Fruit fly (Drosophila melanogaster) whole organism, prepupa: ENCODE data around the gene CG13654.

Source experiments
- Blimp-1 ChIP-seq: fragments of 200-800 bp; sonication (Bioruptor generic); optimal IDR thresholded peaks from 3 replicates; lab custom pipeline; 2017; ENCODE audit warnings: missing biosample characterization, missing genetic modification characterization, mild to moderate bottlenecking, moderate library complexity, missing genetic modification reagents
- CG10631 ChIP-seq: fragments of 200-800 bp; sonication (Bioruptor generic); optimal IDR thresholded peaks from 2 replicates; lab custom pipeline; 2016; ENCODE audit warnings: missing biosample characterization, missing genetic modification characterization
- CG10669 ChIP-seq: fragments of 200-800 bp; sonication (Bioruptor generic); optimal IDR thresholded peaks from 3 replicates; lab custom pipeline; 2018; ENCODE audit warnings: missing biosample characterization, mild to moderate bottlenecking, missing genetic modification characterization, moderate library complexity
- CG11294 ChIP-seq: fragments of 200-800 bp; sonication (Bioruptor generic); IDR thresholded peaks from 2 replicates; pipeline ENCODE4 v1.3.6; 2022; ENCODE audit warnings: missing biosample characterization, missing genetic modification characterization
- CG11762 ChIP-seq: fragments of 200-800 bp; sonication (Bioruptor generic); optimal IDR thresholded peaks from 3 replicates; lab custom pipeline; 2016; ENCODE audit warnings: missing biosample characterization, missing genetic modification characterization; ENCODE audit not compliant: insufficient read depth
- CG11902 ChIP-seq: fragments of 200-800 bp; sonication (Bioruptor generic); optimal IDR thresholded peaks from 3 replicates; lab custom pipeline; 2016; ENCODE audit warnings: missing biosample characterization, missing genetic modification characterization
- CG1621 ChIP-seq: fragments of 200-800 bp; sonication (Bioruptor generic); optimal IDR thresholded peaks from 3 replicates; lab custom pipeline; 2018; ENCODE audit warnings: missing biosample characterization, mild to moderate bottlenecking, missing genetic modification characterization
- CG16779 ChIP-seq: fragments of 200-800 bp; sonication (Bioruptor generic); optimal IDR thresholded peaks from 3 replicates; lab custom pipeline; 2017; ENCODE audit warnings: missing biosample characterization, mild to moderate bottlenecking, missing genetic modification characterization
- CG3032 ChIP-seq: fragments of 200-800 bp; optimal IDR thresholded peaks from 2 replicates; lab custom pipeline; 2019; ENCODE audit warnings: missing biosample characterization, mild to moderate bottlenecking, missing genetic modification characterization, moderate library complexity
- CG31627 ChIP-seq: fragments of 200-800 bp; sonication (Bioruptor generic); optimal IDR thresholded peaks from 3 replicates; lab custom pipeline; 2016; ENCODE audit warnings: missing biosample characterization, missing genetic modification characterization
- CG34406 ChIP-seq: fragments of 200-800 bp; sonication (Bioruptor generic); optimal IDR thresholded peaks from 3 replicates; lab custom pipeline; 2016; ENCODE audit warnings: missing biosample characterization, missing genetic modification characterization
- CG3919 ChIP-seq: fragments of 200-800 bp; sonication (Bioruptor generic); optimal IDR thresholded peaks from 3 replicates; lab custom pipeline; 2016; ENCODE audit warnings: missing biosample characterization, missing genetic modification characterization
- CG6163 ChIP-seq: fragments of 200-800 bp; sonication (Bioruptor generic); IDR thresholded peaks from 3 replicates; pipeline ENCODE4 v1.3.6; 2022; ENCODE audit warnings: missing biosample characterization, missing genetic modification characterization
- CG6276 ChIP-seq: fragments of 200-800 bp; sonication (Bioruptor generic); optimal IDR thresholded peaks from 2 replicates; lab custom pipeline; 2017; ENCODE audit warnings: missing biosample characterization, mild to moderate bottlenecking, missing genetic modification characterization
- CG6792 ChIP-seq: fragments of 200-800 bp; sonication (Bioruptor generic); optimal IDR thresholded peaks from 3 replicates; lab custom pipeline; 2016; ENCODE audit warnings: missing biosample characterization, missing genetic modification characterization
- CG6808 ChIP-seq: fragments of 200-800 bp; sonication (Bioruptor generic); optimal IDR thresholded peaks from 3 replicates; lab custom pipeline; 2017; ENCODE audit warnings: missing biosample characterization, missing genetic modification characterization, mild to moderate bottlenecking, moderate library complexity, missing genetic modification reagents
- CG6854 ChIP-seq: fragments of 200-800 bp; sonication (Bioruptor generic); optimal IDR thresholded peaks from 2 replicates; lab custom pipeline; 2017; ENCODE audit warnings: missing biosample characterization, mild to moderate bottlenecking, missing genetic modification characterization
- CG8119 ChIP-seq: fragments of 200-800 bp; sonication (Bioruptor generic); IDR thresholded peaks from 3 replicates; pipeline ENCODE4 v1.3.6; 2022; ENCODE audit warnings: missing biosample characterization, missing genetic modification characterization
- CG8319 ChIP-seq: fragments of 200-800 bp; sonication (Bioruptor generic); optimal IDR thresholded peaks from 3 replicates; lab custom pipeline; 2016; ENCODE audit warnings: missing biosample characterization, missing genetic modification characterization
- CG9139 ChIP-seq: fragments of 200-800 bp; sonication (Bioruptor generic); optimal IDR thresholded peaks from 3 replicates; lab custom pipeline; 2017; ENCODE audit warnings: missing biosample characterization, mild to moderate bottlenecking, missing genetic modification characterization
- Eip75B ChIP-seq: fragments of 200-800 bp; sonication (Bioruptor generic); optimal IDR thresholded peaks from 3 replicates; lab custom pipeline; 2016; ENCODE audit warnings: missing biosample characterization, missing genetic modification characterization
- Eip78C ChIP-seq: fragments of 200-800 bp; sonication (Bioruptor generic); peaks from one replicate; lab custom pipeline; 2016; ENCODE audit warnings: missing biosample characterization, missing genetic modification characterization
- Eip93F ChIP-seq: fragments of 200-800 bp; sonication (Bioruptor generic); optimal IDR thresholded peaks from 2 replicates; lab custom pipeline; 2016; ENCODE audit warnings: missing biosample characterization, mild to moderate bottlenecking, missing genetic modification characterization
- Ets21C ChIP-seq: fragments of 200-800 bp; sonication (Bioruptor generic); optimal IDR thresholded peaks from 3 replicates; lab custom pipeline; 2016; ENCODE audit warnings: missing biosample characterization, missing genetic modification characterization
- Ets96B ChIP-seq: fragments of 200-800 bp; optimal IDR thresholded peaks from 2 replicates; lab custom pipeline; 2019; ENCODE audit warnings: missing biosample characterization, mild to moderate bottlenecking, missing genetic modification characterization, moderate library complexity
- Gug ChIP-seq: fragments of 200-800 bp; sonication (Bioruptor generic); IDR thresholded peaks from 2 replicates; pipeline ENCODE4 v1.3.6; 2022; ENCODE audit warnings: missing biosample characterization, missing genetic modification characterization
- Hr38 ChIP-seq: sonication (Bioruptor generic); optimal IDR thresholded peaks from 2 replicates; lab custom pipeline; 2016; ENCODE audit warnings: missing biosample characterization, missing genetic modification characterization
- Hr4 ChIP-seq: fragments of 200-800 bp; sonication (Bioruptor generic); optimal IDR thresholded peaks from 3 replicates; lab custom pipeline; 2016; ENCODE audit warnings: missing biosample characterization, missing genetic modification characterization
- Lpt ChIP-seq: fragments of 200-800 bp; sonication (Bioruptor generic); optimal IDR thresholded peaks from 3 replicates; lab custom pipeline; 2016; ENCODE audit warnings: missing biosample characterization, missing genetic modification characterization
- Met ChIP-seq: fragments of 200-800 bp; sonication (Bioruptor generic); optimal IDR thresholded peaks from 3 replicates; lab custom pipeline; 2016; ENCODE audit warnings: missing biosample characterization, missing genetic modification characterization
- Smox ChIP-seq: fragments of 200-800 bp; sonication (Bioruptor generic); optimal IDR thresholded peaks from 3 replicates; lab custom pipeline; 2016; ENCODE audit warnings: missing biosample characterization, missing genetic modification characterization
- Sox14 ChIP-seq: fragments of 200-800 bp; sonication (Bioruptor generic); optimal IDR thresholded peaks from 3 replicates; lab custom pipeline; 2016; ENCODE audit warnings: missing biosample characterization, missing genetic modification characterization
- Sox15 ChIP-seq: fragments of 200-800 bp; sonication (Bioruptor generic); optimal IDR thresholded peaks from 3 replicates; lab custom pipeline; 2016; ENCODE audit warnings: missing biosample characterization, missing genetic modification characterization
- cyc ChIP-seq: fragments of 200-800 bp; sonication (Bioruptor generic); optimal IDR thresholded peaks from 3 replicates; lab custom pipeline; 2016; ENCODE audit warnings: missing biosample characterization, missing genetic modification characterization
- dac ChIP-seq: fragments of 200-800 bp; sonication (Bioruptor generic); optimal IDR thresholded peaks from 2 replicates; lab custom pipeline; 2017; ENCODE audit warnings: missing biosample characterization, mild to moderate bottlenecking, missing genetic modification characterization
- dsx ChIP-seq: fragments of 200-800 bp; optimal IDR thresholded peaks from 3 replicates; lab custom pipeline; 2019; ENCODE audit warnings: missing biosample characterization, mild to moderate bottlenecking, missing genetic modification characterization, moderate library complexity; ENCODE audit not compliant: poor library complexity, severe bottlenecking
- fd85E ChIP-seq: fragments of 200-800 bp; sonication (Bioruptor generic); optimal IDR thresholded peaks from 3 replicates; lab custom pipeline; 2016; ENCODE audit warnings: missing biosample characterization, missing genetic modification characterization
- fkh ChIP-seq: fragments of 200-800 bp; sonication (Bioruptor generic); optimal IDR thresholded peaks from 3 replicates; lab custom pipeline; 2017; ENCODE audit warnings: missing biosample characterization, mild to moderate bottlenecking, missing genetic modification characterization, moderate library complexity
- lz ChIP-seq: fragments of 200-800 bp; sonication (Bioruptor generic); optimal IDR thresholded peaks from 3 replicates; lab custom pipeline; 2016; ENCODE audit warnings: missing biosample characterization, missing genetic modification characterization
- net ChIP-seq: fragments of 200-800 bp; sonication (Bioruptor generic); optimal IDR thresholded peaks from 3 replicates; lab custom pipeline; 2016; ENCODE audit warnings: missing biosample characterization, missing genetic modification characterization
- salr ChIP-seq, 2 experiments: fragments of 200-800 bp; sonication (Bioruptor generic); optimal IDR thresholded peaks; 3 replicates each; lab custom pipeline; 2016 to 2018; ENCODE audit warnings: missing biosample characterization in 2 of 2, missing genetic modification characterization in 2 of 2, mild to moderate bottlenecking in 1 of 2
- spab ChIP-seq: fragments of 200-800 bp; sonication (Bioruptor generic); optimal IDR thresholded peaks from 2 replicates; lab custom pipeline; 2017; ENCODE audit warnings: missing biosample characterization, mild to moderate bottlenecking, missing genetic modification characterization, missing genetic modification reagents
- ss ChIP-seq, 2 experiments: fragments of 200-800 bp; sonication (Bioruptor generic); optimal IDR thresholded peaks; 2 replicates in 1 of 2; 3 replicates in 1 of 2; lab custom pipeline; 2017 to 2018; ENCODE audit warnings: mild to moderate bottlenecking in 2 of 2, missing biosample characterization in 2 of 2, missing genetic modification characterization in 2 of 2, moderate library complexity in 1 of 2
- svp ChIP-seq: fragments of 200-800 bp; sonication (Bioruptor generic); peaks from one replicate; lab custom pipeline; 2016; ENCODE audit warnings: missing biosample characterization, missing genetic modification characterization

CG13654 gene

dm6 chr3R:25174244-25174643 is 25.4 kb upstream of the CG13654 start (continued):
- TF ChIP-seq CG8119 (GFP tag; lab: Robert Waterston, UW) (0 out of 3 replicates have a peak, but pooled peaks have one; percentile 20), Blimp-1 (GFP tag; lab: Kevin White, UChicago) (peak; percentile 9), Eip75B (GFP tag; lab: Kevin White, UChicago) (peak; percentile 63), net (peak; percentile 40), CG6163 (GFP tag; lab: Robert Waterston, UW) (peak; percentile 45; the same call in 1 of the 3 replicates), spab (GFP tag; lab: Kevin White, UChicago) (peak; percentile 67), salr (GFP tag; optimal IDR thresholded peaks at IDR 0.05; lab: Kevin White, UChicago) (peak in 1 of 2 experiments; percentile 38)

dm6 chr3R:25176517-25176916 is 23.1 kb upstream of the CG13654 start:
- TF ChIP-seq CG3919 (GFP tag; lab: Kevin White, UChicago) (peak; percentile 1), CG6854 (no peak), dsx (GFP tag; lab: Kevin White, UChicago) (no peak), Eip93F (GFP tag; lab: Kevin White, UChicago) (no peak), CG11902 (GFP tag; lab: Kevin White, UChicago) (no peak), CG10669 (GFP tag; lab: Kevin White, UChicago) (no peak), CG6163 (GFP tag; lab: Robert Waterston, UW) (no peak), Lpt (no peak), Sox14 (GFP tag; lab: Kevin White, UChicago) (no peak), CG6276 (GFP tag; lab: Kevin White, UChicago) (no peak), CG31627 (peak; percentile 12), CG9139 (no peak), net (no peak), CG10631 (peak; percentile 2), Eip78C (GFP tag; lab: Kevin White, UChicago) (peak; percentile 52)

- TF ChIP-seq svp (GFP tag; lab: Kevin White, UChicago) (peak; percentile 12), Eip78C (GFP tag; lab: Kevin White, UChicago) (peak; percentile 72), CG11294 (no peak), Eip75B (GFP tag; lab: Kevin White, UChicago) (no peak), Smox (GFP tag; lab: Kevin White, UChicago) (no peak)
Observed at dm6 chr3R:25177429-25177828, 22.2 kb upstream of the CG13654 start.

- TF ChIP-seq Lpt (no peak), CG16779 (no peak), Eip75B (GFP tag; lab: Kevin White, UChicago) (peak; percentile 61), Hr38 (no peak), CG11762 (GFP tag; lab: Kevin White, UChicago) (peak; percentile 39), fd85E (no peak), CG6163 (GFP tag; lab: Robert Waterston, UW) (peak; percentile 76), CG9139 (peak; percentile 31), CG10669 (GFP tag; lab: Kevin White, UChicago) (peak; percentile 79), fkh (no peak), lz (GFP tag; lab: Kevin White, UChicago) (peak; percentile 82), CG34406 (GFP tag; lab: Kevin White, UChicago) (peak; percentile 84), Met (peak; percentile 89), CG10631 (peak; percentile 70), CG3032 (peak; percentile 77), Gug (GFP tag; lab: Robert Waterston, UW) (no peak), Eip78C (GFP tag; lab: Kevin White, UChicago) (peak; percentile 56), Ets96B (tag; lab: Kevin White, UChicago) (peak; percentile 77), cyc (GFP tag; lab: Kevin White, UChicago) (peak; percentile 74), CG31627 (peak; percentile 88), svp (GFP tag; lab: Kevin White, UChicago) (peak; percentile 89), dac (GFP tag; lab: Kevin White, UChicago) (no peak), CG6808 (peak; percentile 69), Smox (GFP tag; lab: Kevin White, UChicago) (peak; percentile 87), CG1621 (tag; lab: Kevin White, UChicago) (peak; percentile 74), Blimp-1 (GFP tag; lab: Kevin White, UChicago) (peak; percentile 48), Sox15 (peak; percentile 70), ss (GFP tag; optimal IDR thresholded peaks at IDR 0.05; lab: Kevin White, UChicago) (peak; percentile 44 to 54), CG6792 (GFP tag; lab: Kevin White, UChicago) (peak; percentile 77), Hr4 (GFP tag; lab: Kevin White, UChicago) (peak; percentile 56), Ets21C (GFP tag; lab: Kevin White, UChicago) (peak; percentile 67), CG8319 (GFP tag; lab: Kevin White, UChicago) (peak; percentile 35), CG3919 (GFP tag; lab: Kevin White, UChicago) (peak; percentile 74), CG6276 (GFP tag; lab: Kevin White, UChicago) (no peak)
Observed at dm6 chr3R:25178521-25178920, 21.1 kb upstream of the CG13654 start.
